Worm (Caenorhabditis elegans) whole organism, L2 larva: Measurements from ENCODE around the gene F08B4.8.

Source experiments
- C34F6.9 ChIP-seq: fragments of 150-350 bp; optimal IDR thresholded peaks from 2 replicates; lab custom pipeline; 2014; ENCODE audit warnings: missing biosample characterization, missing genetic modification characterization
- F13H6.1 ChIP-seq: sonication (generic microtip); optimal IDR thresholded peaks from 2 replicates; lab custom pipeline; 2016; ENCODE audit warnings: missing genetic modification characterization, missing compliant biosample characterization
- R02D3.7 ChIP-seq: fragments of 150-350 bp; optimal IDR thresholded peaks from 2 replicates; lab custom pipeline; 2014; ENCODE audit warnings: missing biosample characterization, missing genetic modification characterization
- Y55F3AM.14 ChIP-seq: fragments of 200-800 bp; sonication (Bioruptor generic); optimal IDR thresholded peaks from 2 replicates; lab custom pipeline; 2018; ENCODE audit warnings: mild to moderate bottlenecking, missing genetic modification characterization, missing compliant biosample characterization
- ZK546.5 ChIP-seq: sonication (generic microtip); optimal IDR thresholded peaks from 2 replicates; lab custom pipeline; 2017; ENCODE audit warnings: missing biosample characterization, missing genetic modification characterization
- aly-2 ChIP-seq: fragments of 150-350 bp; optimal IDR thresholded peaks from 2 replicates; lab custom pipeline; 2014; ENCODE audit warnings: missing biosample characterization, missing genetic modification characterization
- ama-1 ChIP-seq: fragments of 150-350 bp; optimal IDR thresholded peaks from 2 replicates; lab custom pipeline; 2018; ENCODE audit warnings: inconsistent platforms
- blmp-1 ChIP-seq: sonication (generic microtip); optimal IDR thresholded peaks from 2 replicates; lab custom pipeline; 2017; ENCODE audit warnings: missing genetic modification characterization, mild to moderate bottlenecking, missing compliant biosample characterization, antibody characterized with exemption, moderate library complexity; ENCODE audit not compliant: insufficient read depth
- ceh-16 ChIP-seq: fragments of 150-350 bp; optimal IDR thresholded peaks from 2 replicates; lab custom pipeline; 2014; ENCODE audit warnings: missing biosample characterization, missing genetic modification characterization
- ceh-82 ChIP-seq: fragments of 150-350 bp; optimal IDR thresholded peaks from 2 replicates; lab custom pipeline; 2014; ENCODE audit warnings: missing biosample characterization, missing genetic modification characterization
- crh-2 ChIP-seq: sonication (generic microtip); optimal IDR thresholded peaks from 2 replicates; lab custom pipeline; 2017; ENCODE audit warnings: missing biosample characterization, missing genetic modification characterization
- dmd-4 ChIP-seq: sonication (generic microtip); optimal IDR thresholded peaks from 2 replicates; lab custom pipeline; 2017; ENCODE audit warnings: missing biosample characterization, missing genetic modification characterization
- egl-27 ChIP-seq: sonication (generic microtip); optimal IDR thresholded peaks from 3 replicates; lab custom pipeline; 2017; ENCODE audit warnings: missing biosample characterization, missing genetic modification reagents, missing genetic modification characterization
- elt-1 ChIP-seq: fragments of 150-350 bp; optimal IDR thresholded peaks from 2 replicates; lab custom pipeline; 2014; ENCODE audit warnings: missing biosample characterization, missing genetic modification characterization
- elt-3 ChIP-seq: sonication (generic microtip); optimal IDR thresholded peaks from 2 replicates; lab custom pipeline; 2017; ENCODE audit warnings: missing biosample characterization, missing genetic modification characterization
- fos-1 ChIP-seq: fragments of 150-350 bp; optimal IDR thresholded peaks from 2 replicates; lab custom pipeline; 2014; ENCODE audit warnings: missing biosample characterization, missing genetic modification characterization
- gmeb-1 ChIP-seq: fragments of 150-350 bp; optimal IDR thresholded peaks from 2 replicates; lab custom pipeline; 2014; ENCODE audit warnings: missing biosample characterization, missing genetic modification characterization
- lin-11 ChIP-seq: fragments of 150-350 bp; sonication (generic microtip); optimal IDR thresholded peaks from 2 replicates; lab custom pipeline; 2014; ENCODE audit warnings: missing biosample characterization, missing genetic modification characterization, inconsistent platforms, mixed read lengths
- lin-39 ChIP-seq: fragments of 150-350 bp; optimal IDR thresholded peaks from 2 replicates; lab custom pipeline; 2014; ENCODE audit warnings: missing biosample characterization, missing genetic modification reagents, missing genetic modification characterization
- lsy-2 ChIP-seq, 2 experiments: fragments of 150-350 bp in 1 of 2; sonication (generic microtip) in 1 of 2; optimal IDR thresholded peaks; 2 replicates each; lab custom pipeline; 2014 to 2017; ENCODE audit warnings: missing biosample characterization in 2 of 2, missing genetic modification characterization in 2 of 2
- mab-5 ChIP-seq: fragments of 150-350 bp; optimal IDR thresholded peaks from 2 replicates; lab custom pipeline; 2014; ENCODE audit warnings: missing biosample characterization, missing genetic modification characterization
- mbf-1 ChIP-seq: sonication (generic microtip); optimal IDR thresholded peaks from 2 replicates; lab custom pipeline; 2017; ENCODE audit warnings: missing biosample characterization, missing genetic modification characterization
- mdl-1 ChIP-seq, 2 experiments: fragments of 150-350 bp in 1 of 2; sonication (generic microtip) in 1 of 2; optimal IDR thresholded peaks; 2 replicates each; lab custom pipeline; 2017; ENCODE audit warnings: missing biosample characterization in 2 of 2, missing genetic modification characterization in 2 of 2
- nhr-10 ChIP-seq: sonication (generic microtip); optimal IDR thresholded peaks from 2 replicates; lab custom pipeline; 2017; ENCODE audit warnings: missing biosample characterization, missing genetic modification characterization
- nhr-11 ChIP-seq: fragments of 150-350 bp; optimal IDR thresholded peaks from 2 replicates; lab custom pipeline; 2014; ENCODE audit warnings: missing biosample characterization, missing genetic modification characterization
- nhr-21 ChIP-seq: fragments of 150-350 bp; optimal IDR thresholded peaks from 2 replicates; lab custom pipeline; 2014; ENCODE audit warnings: missing biosample characterization, missing genetic modification characterization
- nhr-237 ChIP-seq: fragments of 150-350 bp; optimal IDR thresholded peaks from 2 replicates; lab custom pipeline; 2014; ENCODE audit warnings: missing biosample characterization, missing genetic modification characterization
- nhr-25 ChIP-seq: fragments of 150-350 bp; sonication (generic microtip); optimal IDR thresholded peaks from 3 replicates; lab custom pipeline; 2014; ENCODE audit warnings: missing biosample characterization, missing genetic modification characterization
- nhr-6 ChIP-seq: fragments of 150-350 bp; optimal IDR thresholded peaks from 2 replicates; lab custom pipeline; 2014; ENCODE audit warnings: missing biosample characterization, missing genetic modification characterization
- nhr-77 ChIP-seq: fragments of 150-350 bp; optimal IDR thresholded peaks from 2 replicates; lab custom pipeline; 2014; ENCODE audit warnings: missing biosample characterization, missing genetic modification characterization
- peb-1 ChIP-seq: fragments of 150-350 bp; optimal IDR thresholded peaks from 2 replicates; lab custom pipeline; 2014; ENCODE audit warnings: missing biosample characterization, missing genetic modification characterization
- sem-4 ChIP-seq: fragments of 150-350 bp; optimal IDR thresholded peaks from 2 replicates; lab custom pipeline; 2014; ENCODE audit warnings: missing biosample characterization, missing genetic modification reagents, missing genetic modification characterization
- skn-1 ChIP-seq: sonication (generic microtip); optimal IDR thresholded peaks from 2 replicates; lab custom pipeline; 2017; ENCODE audit warnings: missing biosample characterization, missing genetic modification characterization
- sma-9 ChIP-seq, 2 experiments: fragments of 150-350 bp in 1 of 2; sonication (generic microtip) in 1 of 2; optimal IDR thresholded peaks; 2 replicates each; lab custom pipeline; 2014 to 2016; ENCODE audit warnings: missing genetic modification characterization in 2 of 2, mild to moderate bottlenecking in 1 of 2, missing biosample characterization in 1 of 2, missing compliant biosample characterization in 1 of 2, missing genetic modification reagents in 1 of 2, moderate library complexity in 1 of 2
- snpc-4 ChIP-seq: fragments of 150-350 bp; optimal IDR thresholded peaks from 2 replicates; lab custom pipeline; 2014; ENCODE audit warnings: missing biosample characterization, missing genetic modification characterization
- unc-55 ChIP-seq: fragments of 150-350 bp; sonication (generic microtip); optimal IDR thresholded peaks from 3 replicates; lab custom pipeline; 2014; ENCODE audit warnings: missing biosample characterization, missing genetic modification reagents, missing genetic modification characterization
- unc-62 ChIP-seq: fragments of 150-350 bp; optimal IDR thresholded peaks from 2 replicates; lab custom pipeline; 2014; ENCODE audit warnings: missing biosample characterization, missing genetic modification reagents, missing genetic modification characterization
- zag-1 ChIP-seq: fragments of 150-350 bp; optimal IDR thresholded peaks from 2 replicates; lab custom pipeline; 2014; ENCODE audit warnings: missing biosample characterization, missing genetic modification characterization
- ztf-1 ChIP-seq: fragments of 200-800 bp; sonication (Bioruptor generic); conservative IDR thresholded peaks from 2 replicates; pipeline ENCODE4 v1.3.6; 2022; ENCODE audit warnings: missing genetic modification characterization, missing compliant biosample characterization
- ztf-11 ChIP-seq: sonication (generic microtip); optimal IDR thresholded peaks from 2 replicates; lab custom pipeline; 2017; ENCODE audit warnings: missing biosample characterization, missing genetic modification characterization

Gene F08B4.8

DNA sequence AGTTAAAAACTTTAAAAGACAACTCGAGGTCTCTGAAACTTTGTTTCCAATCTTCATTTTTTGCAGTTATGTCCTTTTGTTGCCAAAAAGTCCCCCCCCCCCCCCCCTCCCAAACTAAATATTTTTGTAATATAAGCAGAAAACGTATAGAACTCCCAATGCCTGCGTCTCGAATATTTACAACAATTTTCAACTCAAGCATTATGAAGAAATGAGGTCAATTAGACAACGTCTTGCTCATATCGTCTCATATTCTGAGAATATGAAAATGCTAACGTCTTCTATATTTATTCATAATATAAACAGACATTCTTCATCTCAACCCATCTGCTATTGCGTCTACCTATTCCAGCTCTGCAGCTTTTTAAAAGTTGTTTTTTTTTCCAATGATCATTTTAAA is 40.8 kb downstream of the F08B4.8 start, which contains the start of gene H23L24.1:
H23L24.1 (plus strand) TSS at position 301 of the 400 bp plus-strand sequence.
- no peak for TF ChIP-seq nhr-77
- no peak for TF ChIP-seq dmd-4 (tag; lab: Kevin White, UChicago)
- TF ChIP-seq ZK546.5: no peak
- no peak for TF ChIP-seq skn-1 (tag; lab: Kevin White, UChicago)
- TF ChIP-seq ztf-1 (GFP tag; lab: Robert Waterston, UW): no peak

DNA sequence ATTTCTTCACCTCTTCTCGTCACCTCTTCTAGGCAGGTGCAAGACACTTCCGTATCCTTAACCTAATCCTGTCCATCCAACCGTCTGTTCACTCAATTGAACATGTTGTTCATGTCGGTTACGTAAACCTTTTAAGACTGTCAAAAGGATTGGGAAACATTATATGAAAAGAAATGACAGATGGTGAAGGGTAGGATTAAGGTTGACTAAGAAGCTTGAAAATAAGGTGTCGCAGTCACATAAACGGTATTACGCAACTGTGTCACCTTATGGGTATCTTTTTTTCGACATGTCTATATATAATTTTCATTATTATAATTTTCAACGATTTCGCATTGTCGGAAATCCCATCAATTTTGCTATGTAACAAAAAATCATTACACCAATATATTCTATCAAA is 45.4 kb downstream of the F08B4.8 start:
- TF ChIP-seq nhr-11 (no peak), gmeb-1 (tag; lab: Kevin White, UChicago) (no peak), lin-11 (no peak), lin-39 (no peak), crh-2 (tag; lab: Kevin White, UChicago) (no peak), mab-5 (no peak), zag-1 (tag; lab: Kevin White, UChicago) (no peak), ceh-16 (no peak), snpc-4 (tag; lab: Kevin White, UChicago) (no peak), sem-4 (tag; lab: Kevin White, UChicago) (no peak)

DNA sequence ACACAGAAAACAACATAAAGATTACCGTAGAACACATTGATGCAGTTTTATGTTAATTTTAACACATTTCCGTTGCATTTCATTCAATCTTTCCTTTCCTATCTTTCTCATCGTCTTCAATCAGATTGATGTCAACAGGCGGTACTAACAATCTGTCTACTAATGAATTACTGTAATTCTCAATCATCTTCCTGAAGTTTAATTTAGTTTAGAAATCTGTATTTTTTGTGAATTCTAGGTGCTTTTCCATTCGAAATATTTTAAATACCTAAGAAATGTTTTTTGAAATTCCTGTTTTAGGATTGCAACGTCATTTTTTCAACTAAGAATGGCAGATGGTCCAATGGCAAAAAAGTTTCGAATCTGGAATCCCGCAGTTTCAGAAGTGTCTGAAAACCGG is 46.3 kb downstream of the F08B4.8 start, which contains the start of gene F21D5.9:
F21D5.9 (plus strand) TSS at position 301 of the 400 bp plus-strand sequence.
- TF ChIP-seq F13H6.1 (tag; lab: Kevin White, UChicago): no peak
- no peak for TF ChIP-seq nhr-21
- TF ChIP-seq ama-1 (lab: Kevin White, UChicago): no peak
- no peak for TF ChIP-seq ceh-16
- TF ChIP-seq nhr-11: no peak
- TF ChIP-seq zag-1 (tag; lab: Kevin White, UChicago): no peak
- TF ChIP-seq lin-39: no peak
- no peak for TF ChIP-seq sem-4 (tag; lab: Kevin White, UChicago)
- no peak for TF ChIP-seq R02D3.7 (tag; lab: Kevin White, UChicago)
- no peak for TF ChIP-seq elt-1 (tag; lab: Kevin White, UChicago)
- no peak for TF ChIP-seq peb-1
- TF ChIP-seq blmp-1 (tag; lab: Kevin White, UChicago): no peak
- TF ChIP-seq egl-27 (tag; lab: Kevin White, UChicago): no peak
- TF ChIP-seq gmeb-1 (tag; lab: Kevin White, UChicago): no peak
- TF ChIP-seq, all 48 proteins: peak for 0

DNA sequence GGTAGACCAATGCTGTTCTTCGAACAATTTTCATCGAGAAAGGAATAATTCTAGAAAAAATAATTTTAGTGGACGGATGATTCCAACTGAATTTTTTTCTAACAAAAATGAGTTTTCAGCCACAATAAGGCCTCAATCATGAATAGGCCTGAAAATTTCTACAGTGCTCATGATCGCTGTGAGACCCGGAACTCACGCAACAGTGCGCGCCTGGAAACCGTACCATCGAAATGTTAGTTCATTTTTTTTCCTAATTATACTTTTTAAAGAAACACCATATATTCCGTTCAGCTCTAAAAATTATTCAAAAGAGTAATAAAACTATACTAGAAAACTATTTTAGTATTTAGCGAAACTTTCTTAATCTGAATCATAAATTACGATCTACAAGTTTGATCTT is 47.5 kb downstream of the F08B4.8 start:
- TF ChIP-seq nhr-25 (no peak), aly-2 (tag; lab: Kevin White, UChicago) (no peak), nhr-6 (tag; lab: Kevin White, UChicago) (no peak), R02D3.7 (tag; lab: Kevin White, UChicago) (no peak), skn-1 (tag; lab: Kevin White, UChicago) (no peak), peb-1 (no peak), C34F6.9 (tag; lab: Kevin White, UChicago) (no peak), lsy-2 (tag; optimal IDR thresholded peaks at IDR 0.05; lab: Kevin White, UChicago) (no peak), mbf-1 (tag; lab: Kevin White, UChicago) (no peak), mdl-1 (tag; optimal IDR thresholded peaks at IDR 0.05; lab: Kevin White, UChicago) (no peak), unc-55 (no peak), blmp-1 (tag; lab: Kevin White, UChicago) (no peak), ama-1 (lab: Kevin White, UChicago) (no peak), nhr-10 (tag; lab: Kevin White, UChicago) (no peak), unc-62 (no peak), sma-9 (GFP tag; optimal IDR thresholded peaks at IDR 0.05; lab: Kevin White, UChicago) (no peak), sma-9 (tag; optimal IDR thresholded peaks at IDR 0.05; lab: Kevin White, UChicago) (no peak), Y55F3AM.14 (GFP tag; lab: Kevin White, UChicago) (no peak), fos-1 (tag; lab: Kevin White, UChicago) (no peak), nhr-21 (no peak), snpc-4 (tag; lab: Kevin White, UChicago) (no peak)

DNA sequence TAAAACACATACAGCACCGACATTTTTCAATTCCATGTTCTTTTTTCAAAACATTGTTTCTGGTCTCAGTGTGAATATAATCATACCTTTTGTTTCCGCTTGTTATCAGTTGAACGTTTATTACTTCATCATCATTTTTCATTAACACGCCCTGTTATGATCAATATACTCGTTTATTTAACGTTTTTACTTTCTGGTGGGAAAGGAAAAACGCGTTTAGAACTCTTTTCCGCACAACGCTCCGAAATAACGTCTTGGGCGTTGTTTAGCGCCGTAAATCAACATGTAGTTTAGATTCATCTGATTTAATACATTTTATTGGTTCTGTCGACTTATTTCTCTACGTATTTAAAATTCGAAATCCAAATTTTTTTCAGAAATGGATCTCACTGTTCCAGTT is 47.9 kb downstream of the F08B4.8 start, which contains the start of gene pgm-3:
pgm-3 (plus strand) TSS at position 378 of the 400 bp plus-strand sequence.
- TF ChIP-seq fos-1 (tag; lab: Kevin White, UChicago) (peak; percentile 3), dmd-4 (tag; lab: Kevin White, UChicago) (no peak), R02D3.7 (tag; lab: Kevin White, UChicago) (no peak), nhr-11 (no peak), ceh-82 (no peak), elt-3 (tag; lab: Kevin White, UChicago) (no peak), C34F6.9 (tag; lab: Kevin White, UChicago) (no peak), lsy-2 (tag; optimal IDR thresholded peaks at IDR 0.05; lab: Kevin White, UChicago) (no peak), nhr-10 (tag; lab: Kevin White, UChicago) (no peak), skn-1 (tag; lab: Kevin White, UChicago) (peak; percentile 20), nhr-237 (tag; lab: Kevin White, UChicago) (no peak), F13H6.1 (tag; lab: Kevin White, UChicago) (no peak), nhr-77 (no peak), peb-1 (no peak), mbf-1 (tag; lab: Kevin White, UChicago) (no peak), ztf-11 (tag; lab: Kevin White, UChicago) (no peak), ama-1 (lab: Kevin White, UChicago) (no peak)
